Worm (Caenorhabditis elegans) whole organism, dauer: Measurements from ENCODE around the gene F21H7.12.

Experiments used
- unc-62 ChIP-seq: sonication (generic microtip); optimal IDR thresholded peaks from 2 replicates; lab custom pipeline; 2017; ENCODE audit warnings: missing biosample characterization, missing genetic modification reagents, missing genetic modification characterization

F21H7.12 gene

DNA sequence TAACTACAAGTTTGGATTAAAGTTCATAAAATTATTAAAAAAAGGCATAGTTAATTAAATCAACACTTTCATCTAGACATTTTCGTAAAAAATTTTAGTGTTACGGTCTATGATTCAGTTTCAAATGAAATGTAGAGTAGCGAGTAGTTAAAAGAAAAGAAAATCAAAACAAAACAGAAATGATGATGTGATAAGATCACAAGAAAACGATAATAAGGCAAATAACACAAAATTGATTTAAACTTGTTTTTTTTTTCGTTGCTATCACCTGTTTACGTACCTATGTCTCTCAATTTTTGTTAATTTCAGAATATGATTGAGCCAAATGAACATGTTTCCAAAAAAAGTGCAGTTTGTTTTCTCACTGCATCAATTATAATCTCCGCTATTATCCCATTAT lies at the start of gene F21H7.12, which contains the start of gene F21H7.2:
Gene F21H7.12, plus strand, starts transcription at position 270 of the 400 bp plus-strand sequence.
Gene F21H7.2, minus strand, starts transcription at position 101 of the 400 bp plus-strand sequence.
- TF ChIP-seq unc-62 (GFP tag; lab: Kevin White, UChicago), result no peak

DNA sequence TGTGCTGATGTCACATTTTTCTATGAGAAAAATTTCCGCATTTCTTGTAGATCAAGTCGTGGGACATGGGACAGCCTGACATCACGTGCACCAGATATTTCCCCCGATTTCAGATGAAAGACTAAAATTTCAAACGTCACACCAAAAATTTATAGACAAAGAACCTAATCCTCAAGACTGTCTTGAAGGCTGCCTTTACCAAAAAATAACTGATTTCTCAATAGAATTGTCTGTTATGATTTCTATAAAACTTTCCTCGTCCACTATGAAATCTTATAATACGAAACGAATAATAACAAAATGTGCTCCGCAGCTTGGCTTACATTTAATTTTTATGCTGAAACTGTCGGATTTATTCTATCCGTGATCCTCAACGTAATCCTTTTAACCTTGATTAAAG lies 49.6 kb upstream of the F21H7.12 start, which contains the start of gene str-106:
Gene str-106, plus strand, starts transcription at position 301 of the 400 bp plus-strand sequence.
- no peak for TF ChIP-seq unc-62 (GFP tag; lab: Kevin White, UChicago)

DNA sequence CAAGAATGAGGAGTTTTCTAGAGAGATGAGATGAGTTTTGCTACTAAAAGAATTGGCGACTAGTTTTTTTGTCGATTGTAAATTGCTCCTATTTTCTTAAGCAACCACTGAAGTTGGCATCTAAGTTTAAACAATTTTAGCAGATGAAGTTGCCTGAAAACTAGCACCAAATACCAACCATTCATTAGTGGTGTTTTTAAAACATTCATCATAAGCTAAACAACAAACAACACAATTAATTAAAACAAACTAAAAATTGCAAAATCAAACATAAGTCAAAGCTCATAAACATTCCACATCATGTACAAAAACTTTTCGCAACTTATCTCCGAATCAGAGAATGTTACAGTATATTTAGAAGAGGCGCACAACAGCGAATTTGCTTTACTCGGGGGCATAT lies 47.9 kb upstream of the F21H7.12 start, which contains the start of gene srz-13:
Gene srz-13, plus strand, starts transcription at position 301 of the 400 bp plus-strand sequence.
- no peak for TF ChIP-seq unc-62 (GFP tag; lab: Kevin White, UChicago)

DNA sequence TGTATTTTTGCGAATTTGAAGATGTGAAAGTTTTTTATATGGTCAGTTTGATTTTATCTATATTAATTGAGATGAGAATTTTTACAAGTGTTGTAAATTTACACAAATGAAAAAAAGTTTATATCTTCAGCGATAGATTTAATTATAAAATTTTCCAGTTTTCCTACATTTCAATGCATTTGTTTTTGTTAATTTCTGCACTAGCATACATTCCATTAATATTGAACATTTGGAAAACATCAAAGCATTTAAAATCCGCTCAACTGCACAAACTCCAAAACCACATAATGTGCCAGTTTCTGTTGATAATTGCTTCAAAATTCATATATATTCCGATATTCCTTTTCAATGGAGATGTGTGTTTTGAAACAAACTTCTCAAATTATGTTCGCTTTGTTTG lies 47.0 kb upstream of the F21H7.12 start, which contains the start of gene srh-277:
Gene srh-277, plus strand, starts transcription at position 301 of the 400 bp plus-strand sequence.
- TF ChIP-seq unc-62 (GFP tag; lab: Kevin White, UChicago), result no peak

DNA sequence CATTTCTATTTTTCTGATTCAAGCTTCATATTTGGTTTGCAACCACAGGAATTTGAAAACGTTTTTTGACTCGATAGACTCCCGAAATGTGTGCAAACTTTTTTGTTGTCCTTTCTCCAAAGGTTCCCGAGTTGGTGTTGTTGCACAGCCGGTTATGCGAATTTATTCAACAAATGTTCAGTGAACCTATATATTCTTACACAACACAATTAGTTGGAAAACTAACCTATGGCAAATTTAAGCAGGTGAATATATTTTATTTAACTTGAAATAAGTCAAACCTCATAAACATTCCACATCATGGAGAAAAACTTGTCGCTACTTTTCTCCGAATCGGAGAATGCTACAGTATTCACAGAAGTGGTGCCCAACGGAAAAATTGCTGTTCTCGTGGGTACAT lies 46.6 kb upstream of the F21H7.12 start, which contains the start of gene srz-14:
Gene srz-14, plus strand, starts transcription at position 301 of the 400 bp plus-strand sequence.
- no peak for TF ChIP-seq unc-62 (GFP tag; lab: Kevin White, UChicago)

DNA sequence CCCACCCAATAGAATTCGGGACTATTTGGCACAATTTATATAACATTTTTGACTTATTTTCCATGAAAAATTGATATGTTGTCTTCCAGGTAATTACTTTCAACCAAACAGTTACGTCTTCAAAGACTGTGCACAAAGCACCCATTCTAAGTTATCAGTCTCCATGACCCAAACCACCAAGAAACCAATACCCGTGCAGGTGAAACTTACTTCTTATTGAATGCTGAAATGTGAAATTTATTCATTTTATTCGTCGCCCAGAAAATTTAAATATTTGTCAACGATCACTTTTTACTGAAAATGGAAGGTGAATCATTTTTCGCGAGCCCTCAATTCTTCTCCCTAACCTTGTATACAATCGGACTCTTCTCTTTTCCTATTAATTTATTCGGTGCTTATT lies 39.5 kb upstream of the F21H7.12 start, which contains the start of gene srh-281:
Gene srh-281, plus strand, starts transcription at position 301 of the 400 bp plus-strand sequence.
- TF ChIP-seq unc-62 (GFP tag; lab: Kevin White, UChicago), result no peak

DNA sequence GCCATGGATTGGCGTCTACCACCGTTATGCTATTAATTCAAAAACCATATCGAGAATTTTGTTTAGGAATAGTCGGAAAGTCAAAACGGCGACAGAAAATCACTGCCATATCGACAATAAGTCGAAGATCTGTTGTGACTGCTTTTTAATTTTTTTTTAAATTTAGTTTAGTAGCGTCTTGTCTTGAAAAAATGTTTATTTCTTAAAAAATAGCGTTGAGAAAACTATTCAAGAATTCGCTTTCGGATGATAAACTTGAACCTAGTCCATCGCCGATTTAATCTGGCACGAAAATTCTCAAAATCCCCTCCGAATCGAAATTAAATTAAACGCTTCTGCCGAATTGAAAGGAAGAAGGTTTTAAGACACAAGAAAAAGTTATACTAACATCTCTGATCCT lies 37.9 kb upstream of the F21H7.12 start, which contains the start of gene srh-279:
Gene srh-279, plus strand, starts transcription at position 301 of the 400 bp plus-strand sequence.
- TF ChIP-seq unc-62 (GFP tag; lab: Kevin White, UChicago), result no peak

DNA sequence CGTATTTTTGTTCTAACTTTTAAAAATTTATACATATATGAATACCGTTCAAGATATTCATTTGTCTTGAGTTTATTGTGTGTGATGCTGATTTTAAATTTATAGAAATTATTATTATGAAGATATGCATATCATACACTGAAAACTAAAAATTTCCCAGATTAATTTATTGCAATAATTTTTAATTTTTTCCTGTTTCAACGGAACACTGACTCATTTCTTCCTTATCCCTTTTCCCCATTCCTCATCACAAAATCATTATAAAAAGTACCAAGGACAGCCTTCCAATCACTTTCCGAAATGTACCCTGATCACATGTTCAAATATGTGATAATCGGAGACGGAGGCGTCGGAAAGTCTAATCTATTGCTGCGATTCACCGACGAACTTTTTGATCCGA lies 35.3 kb upstream of the F21H7.12 start, which contains the start of gene rabr-4:
Gene rabr-4, plus strand, starts transcription at position 301 of the 400 bp plus-strand sequence.
- no peak for TF ChIP-seq unc-62 (GFP tag; lab: Kevin White, UChicago)

DNA sequence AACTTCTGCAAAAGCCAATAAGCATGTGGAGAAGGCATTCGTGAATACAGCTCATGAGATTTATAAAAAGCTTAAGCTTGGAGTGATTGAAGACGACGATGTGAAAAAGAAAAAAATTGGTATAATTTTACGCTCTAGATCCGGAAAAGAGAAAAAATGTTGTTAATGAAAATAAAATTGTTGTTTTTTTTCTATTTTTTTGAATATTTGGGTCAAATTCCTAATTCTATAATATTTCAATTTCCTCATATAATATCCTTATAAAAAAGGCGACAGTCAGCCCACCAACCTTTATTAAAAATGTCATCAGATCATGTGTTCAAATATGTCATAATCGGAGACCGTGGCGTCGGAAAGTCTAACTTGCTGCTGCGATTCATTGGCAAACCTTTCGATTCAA lies 34.6 kb upstream of the F21H7.12 start, which contains the start of gene rabr-3:
Gene rabr-3, plus strand, starts transcription at position 301 of the 400 bp plus-strand sequence.
- no peak for TF ChIP-seq unc-62 (GFP tag; lab: Kevin White, UChicago)

DNA sequence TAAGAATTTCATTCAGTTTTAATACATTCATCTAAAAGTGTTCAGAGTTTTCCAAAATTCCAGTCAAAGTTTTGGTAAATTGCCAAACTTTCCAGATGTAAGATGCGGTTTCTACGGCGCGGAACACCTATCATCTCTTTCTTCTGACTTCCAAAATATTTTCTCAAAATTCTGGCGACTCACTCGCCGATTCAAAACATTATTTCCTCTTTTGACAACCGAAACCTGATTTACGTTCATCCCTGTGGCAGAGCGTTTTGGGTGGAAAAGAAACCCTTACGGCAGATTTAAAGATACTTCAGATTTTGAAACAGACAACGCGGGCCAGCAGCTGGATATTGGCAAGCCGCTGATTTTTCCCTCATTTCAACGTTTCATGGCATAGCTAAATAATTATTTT lies 31.9 kb upstream of the F21H7.12 start, which contains the start of gene F11A5.5:
Gene F11A5.5, plus strand, starts transcription at position 301 of the 400 bp plus-strand sequence.
- no peak for TF ChIP-seq unc-62 (GFP tag; lab: Kevin White, UChicago)

DNA sequence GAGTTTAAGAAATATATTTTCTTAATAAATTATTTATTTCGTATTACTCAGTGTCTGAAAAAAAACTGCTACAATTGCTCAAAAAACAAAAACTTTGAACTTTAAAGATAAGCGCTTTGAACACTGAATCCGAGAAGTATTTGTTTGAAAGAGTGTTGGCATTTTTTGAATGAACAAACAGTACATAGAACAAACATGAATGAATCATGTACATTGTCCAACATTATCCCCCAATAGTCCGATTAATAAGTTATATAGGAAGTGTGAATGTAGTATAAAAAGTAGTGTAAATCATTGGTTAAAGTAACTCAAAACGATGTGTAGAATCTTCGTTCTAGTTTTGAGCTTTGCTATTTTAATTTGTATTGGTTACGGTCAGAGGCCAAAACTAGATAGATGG lies 28.2 kb upstream of the F21H7.12 start, which contains the start of gene F11A5.17:
Gene F11A5.17, plus strand, starts transcription at position 301 of the 400 bp plus-strand sequence.
- TF ChIP-seq unc-62 (GFP tag; lab: Kevin White, UChicago), result no peak

DNA sequence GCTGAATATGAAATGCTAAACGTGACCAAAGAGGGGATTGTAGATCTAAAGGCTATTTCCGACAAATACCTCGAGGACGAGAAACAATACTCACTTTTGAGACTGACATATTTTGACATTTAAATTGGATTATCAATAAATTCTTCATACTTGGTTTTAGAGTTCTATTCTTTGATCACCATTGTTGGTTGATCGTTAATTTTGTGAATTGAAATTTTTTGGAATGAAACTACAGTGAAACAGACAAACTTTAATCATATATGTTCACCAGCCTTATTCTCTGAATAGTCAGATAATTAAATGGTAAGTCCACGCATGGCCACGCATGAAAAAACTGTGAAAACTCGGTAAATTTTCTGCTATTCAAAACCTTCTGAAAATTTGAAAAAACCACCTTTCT lies 27.3 kb upstream of the F21H7.12 start, which contains the start of gene F11A5.18:
Gene F11A5.18, plus strand, starts transcription at position 301 of the 400 bp plus-strand sequence.
- no peak for TF ChIP-seq unc-62 (GFP tag; lab: Kevin White, UChicago)

DNA sequence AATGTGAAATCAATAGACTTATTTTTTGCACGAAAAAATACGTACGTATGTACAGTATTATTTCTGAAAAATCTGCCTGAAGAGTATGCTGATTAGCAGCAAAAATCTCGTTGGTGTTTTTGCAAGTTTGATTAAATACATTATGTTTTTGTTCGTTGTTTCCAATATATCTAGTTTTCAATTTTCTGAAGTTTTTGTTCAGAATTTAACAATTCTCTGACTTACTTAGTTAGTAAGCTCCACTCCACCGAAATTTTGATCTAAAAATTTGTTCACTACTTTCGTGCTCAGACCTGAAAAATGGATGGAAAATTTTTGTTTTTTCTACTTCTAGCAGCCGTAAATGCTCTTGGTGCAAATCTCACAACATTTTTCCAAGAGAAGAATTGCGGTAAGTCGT lies 25.1 kb upstream of the F21H7.12 start, which contains the start of gene irld-26:
Gene irld-26, plus strand, starts transcription at position 301 of the 400 bp plus-strand sequence.
- TF ChIP-seq unc-62 (GFP tag; lab: Kevin White, UChicago), result no peak

DNA sequence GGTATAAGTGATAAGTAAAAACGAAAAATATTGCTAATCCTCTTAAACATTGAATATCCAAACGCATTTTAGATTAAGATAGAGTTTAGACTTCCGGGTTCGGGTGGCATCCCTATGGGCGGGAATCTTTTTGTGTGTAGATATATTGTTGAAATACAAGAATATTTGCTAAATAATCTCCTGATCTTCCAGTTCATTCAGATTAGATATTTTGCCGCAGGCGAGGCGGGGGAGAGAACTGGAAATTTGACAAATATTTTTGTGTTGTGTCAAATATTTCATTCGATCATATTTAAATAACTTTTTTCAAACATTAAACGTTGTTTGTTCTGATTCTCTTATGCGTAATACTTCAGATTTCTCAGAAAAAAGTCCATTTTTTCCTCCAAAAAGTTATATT lies 20.1 kb upstream of the F21H7.12 start, which contains the start of gene oac-15:
Gene oac-15, minus strand, starts transcription at position 101 of the 400 bp plus-strand sequence.
- TF ChIP-seq unc-62 (GFP tag; lab: Kevin White, UChicago), result no peak

DNA sequence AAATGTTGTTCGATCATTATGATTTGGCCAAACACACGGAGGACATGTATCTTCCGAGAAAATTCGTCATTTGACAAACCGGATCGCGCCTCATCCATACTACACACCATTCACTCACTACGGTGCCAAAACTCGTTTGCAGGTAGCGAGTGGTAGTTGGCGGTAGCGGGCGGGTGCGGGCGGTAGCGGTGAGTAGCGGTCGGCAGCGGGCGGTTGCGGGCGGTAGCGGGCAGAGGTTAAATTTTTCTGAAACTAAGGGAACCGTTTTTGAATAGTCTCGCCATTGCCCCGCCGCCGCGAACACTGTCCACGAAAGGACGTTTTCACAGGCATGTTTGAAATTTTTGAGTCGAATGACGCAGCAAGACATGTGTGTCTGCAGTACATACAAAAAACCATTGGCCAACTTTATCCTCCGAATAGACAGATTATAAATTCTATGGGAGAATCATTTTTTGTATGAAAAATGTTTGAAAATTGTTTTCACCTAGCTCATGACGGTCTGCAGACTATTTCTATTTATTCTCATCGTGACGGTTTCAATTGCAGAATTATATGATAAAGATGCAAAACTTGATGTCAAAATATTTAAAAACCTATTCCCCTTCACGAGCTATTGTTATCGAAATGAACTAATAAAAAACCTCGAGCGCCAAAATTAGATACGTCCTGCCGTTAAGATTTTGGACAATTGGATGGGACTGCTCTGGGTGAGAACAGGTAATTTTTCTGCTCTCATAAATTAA lies 19.5 kb upstream of the F21H7.12 start, which contains the start of gene F11A5.16:
Gene F11A5.16, plus strand, starts transcription at position 696 of the 746 bp plus-strand sequence.
- no peak for TF ChIP-seq unc-62 (GFP tag; lab: Kevin White, UChicago)

DNA sequence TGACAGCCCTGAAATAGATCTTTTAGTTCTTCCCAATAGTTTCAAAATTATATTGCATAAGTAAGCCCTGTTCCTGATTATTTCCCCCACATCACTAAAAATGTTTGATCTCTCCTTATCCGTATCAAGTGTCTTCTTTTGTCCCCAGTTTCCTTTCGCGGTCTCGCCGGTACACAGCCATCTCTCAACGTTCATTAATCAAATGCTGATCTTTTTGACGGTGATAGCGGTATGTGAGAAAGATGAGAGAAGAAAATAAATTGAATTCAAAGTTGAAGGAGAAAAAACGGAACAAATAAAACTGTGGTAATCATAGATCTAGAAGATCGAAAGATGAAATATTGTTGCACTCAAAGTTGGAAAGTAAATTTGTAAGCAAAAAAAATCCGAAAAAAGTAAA lies 18.3 kb upstream of the F21H7.12 start:
- no peak for TF ChIP-seq unc-62 (GFP tag; lab: Kevin White, UChicago)
